Worm (Caenorhabditis elegans): Measurements from ENCODE around the gene cest-9.2.

- TF ChIP-seq snpc-4 (tag; optimal IDR thresholded peaks at IDR 0.05), result no peak
- TF ChIP-seq ceh-16 (tag; optimal IDR thresholded peaks at IDR 0.05), result peak; percentile 38
- no peak for TF ChIP-seq nhr-11 (tag; optimal IDR thresholded peaks at IDR 0.05)
- TF ChIP-seq unc-39 (tag; optimal IDR thresholded peaks at IDR 0.05), result no peak
- no peak for TF ChIP-seq ceh-82 (tag; optimal IDR thresholded peaks at IDR 0.05)
- no peak for TF ChIP-seq nhr-77 (tag; optimal IDR thresholded peaks at IDR 0.05)
- TF ChIP-seq lin-13 (GFP tag; optimal IDR thresholded peaks at IDR 0.05), result no peak
- peak; percentile 24 for TF ChIP-seq egl-27 (tag; optimal IDR thresholded peaks at IDR 0.05)
- TF ChIP-seq lin-39 (tag; optimal IDR thresholded peaks at IDR 0.05), result no peak
- no peak for TF ChIP-seq nhr-237 (tag; optimal IDR thresholded peaks at IDR 0.05)
Observed at ce11 chrX:12176394-12176793, 45.5 kb upstream of the cest-9.2 start.

Measured in whole organism, L2 larva.